Worm (Caenorhabditis elegans) whole organism, L1 larva: ENCODE results near the gene exos-4.2.

ENCODE experiments used
- efl-1 ChIP-seq, 4 experiments: fragments of 150-350 bp; optimal IDR thresholded peaks in 3 of 4; peaks in 1 of 4; 1 replicate in 1 of 4; 2 replicates in 3 of 4; lab custom pipeline; 2014; ENCODE audit warnings: missing biosample characterization in 2 of 4, missing genetic modification characterization in 2 of 4, missing genetic modification reagents in 2 of 4
- fkh-4 ChIP-seq: sonication (generic microtip); optimal IDR thresholded peaks from 2 replicates; lab custom pipeline; 2016; ENCODE audit warnings: missing compliant biosample characterization, missing genetic modification characterization, borderline replicate concordance
- hlh-4 ChIP-seq: sonication (generic microtip); optimal IDR thresholded peaks from 2 replicates; lab custom pipeline; 2016; ENCODE audit warnings: mild to moderate bottlenecking, missing genetic modification characterization, missing compliant biosample characterization
- isw-1 ChIP-seq: fragments of 200-800 bp; sonication (Bioruptor generic); IDR thresholded peaks from 2 replicates; pipeline ENCODE4 v1.3.6; 2022; ENCODE audit warnings: missing genetic modification characterization, missing compliant biosample characterization
- lin-13 ChIP-seq: fragments of 150-350 bp; optimal IDR thresholded peaks from 2 replicates; lab custom pipeline; 2014; ENCODE audit warnings: missing biosample characterization, missing genetic modification reagents, missing genetic modification characterization
- lin-39 ChIP-seq: fragments of 150-350 bp; optimal IDR thresholded peaks from 2 replicates; lab custom pipeline; 2014; ENCODE audit warnings: missing biosample characterization, missing genetic modification reagents, missing genetic modification characterization
- nhr-28 ChIP-seq: fragments of 150-350 bp; optimal IDR thresholded peaks from 2 replicates; lab custom pipeline; 2014; ENCODE audit warnings: missing biosample characterization, missing genetic modification characterization
- skn-1 ChIP-seq: fragments of 150-350 bp; optimal IDR thresholded peaks from 2 replicates; lab custom pipeline; 2014; ENCODE audit warnings: missing biosample characterization, missing genetic modification characterization
- zag-1 ChIP-seq: fragments of 150-350 bp; optimal IDR thresholded peaks from 2 replicates; lab custom pipeline; 2014; ENCODE audit warnings: missing biosample characterization, missing genetic modification characterization

DNA sequence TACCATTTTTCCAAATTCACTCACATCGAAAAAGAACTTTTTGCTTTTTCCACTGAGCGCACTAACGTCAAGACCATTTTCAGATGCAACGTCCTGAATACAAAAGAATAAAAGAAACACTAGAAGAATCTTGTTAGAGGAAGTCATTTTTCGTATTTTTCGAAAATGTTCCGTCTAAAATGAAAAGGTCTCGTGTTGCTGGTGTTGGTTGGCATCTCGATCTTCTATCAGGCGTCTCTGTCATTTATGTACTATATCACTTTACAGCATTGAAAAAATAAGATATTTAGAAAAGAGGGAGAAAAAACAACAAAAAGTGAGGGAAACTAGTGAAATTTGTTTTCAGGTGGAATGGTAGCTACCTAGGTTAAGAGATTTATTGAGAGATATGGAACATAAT, 18.8 kb upstream of the exos-4.2 start, which contains the start of gene K02F3.9:
- TF ChIP-seq isw-1 (GFP tag; lab: Robert Waterston, UW) (no peak), efl-1 (optimal IDR thresholded peaks at IDR 0.05; lab: Kevin White, UChicago) (no peak), efl-1 (GFP tag; optimal IDR thresholded peaks at IDR 0.05 in 1 of 2; lab: Kevin White, UChicago) (no peak), lin-39 (tag; lab: Kevin White, UChicago) (no peak), hlh-4 (tag; lab: Kevin White, UChicago) (no peak), lin-13 (GFP tag; lab: Kevin White, UChicago) (no peak), zag-1 (no peak), fkh-4 (tag; lab: Kevin White, UChicago) (no peak), nhr-28 (tag; lab: Kevin White, UChicago) (no peak), skn-1 (tag; lab: Kevin White, UChicago) (no peak)
